Worm (Caenorhabditis elegans): ENCODE measurements around the gene F13H8.6.
A peak's percentile ranks its signal among the peaks of the same experiment; 100 is the strongest.

F13H8.6 gene

ce11 chrII:6311888-6312287 lies 25.1 kb upstream of the F13H8.6 start:
- no peak for TF ChIP-seq tag-97 (GFP tag; IDR thresholded peaks at IDR 0.05)
- peak; percentile 70 for TF ChIP-seq aha-1 (tag)

ce11 chrII:6311459-6311858 lies 24.7 kb upstream of the F13H8.6 start:
- no peak for TF ChIP-seq mxl-2 (GFP tag; conservative IDR thresholded peaks at IDR 0.05)
- no peak for TF ChIP-seq php-3 (GFP tag; IDR thresholded peaks at IDR 0.05)
- TF ChIP-seq Y5F2A.4 (GFP tag; optimal IDR thresholded peaks at IDR 0.05), result no peak
- peak in 1 of 2 experiments; percentile 44 for TF ChIP-seq unc-62 (GFP tag; optimal IDR thresholded peaks at IDR 0.05 in 1 of 2)
- no peak for TF ChIP-seq unc-62 (tag; optimal IDR thresholded peaks at IDR 0.05)
- TF ChIP-seq tag-97 (GFP tag; IDR thresholded peaks at IDR 0.05), result no peak
- TF ChIP-seq daf-12 (tag; optimal IDR thresholded peaks at IDR 0.05), result no peak
- no peak for TF ChIP-seq pqm-1 (tag; optimal IDR thresholded peaks at IDR 0.05)
- TF ChIP-seq nhr-48 (tag; optimal IDR thresholded peaks at IDR 0.05), result no peak

ce11 chrII:6309198-6309597 lies 22.4 kb upstream of the F13H8.6 start, which contains the start of gene glb-10:
TSS of gene glb-10 (minus strand) at chrII:6309298.
- TF ChIP-seq aha-1 (tag) (peak; percentile 80), unc-39 (tag; optimal IDR thresholded peaks at IDR 0.05) (no peak), mxl-2 (GFP tag; conservative IDR thresholded peaks at IDR 0.05) (no peak)

ce11 chrII:6306125-6306524 lies 19.4 kb upstream of the F13H8.6 start, which contains the start of gene C29F5.8:
TSS of gene C29F5.8 (plus strand) at chrII:6306425.
- TF ChIP-seq ceh-62 (tag; optimal IDR thresholded peaks at IDR 0.05), result no peak

ce11 chrII:6303209-6303740 lies 16.5 kb upstream of the F13H8.6 start, which contains the start of gene C29F5.1:
TSS of gene C29F5.1 (plus strand) at chrII:6303525.
- no peak for TF ChIP-seq pqm-1 (tag; optimal IDR thresholded peaks at IDR 0.05)
- no peak for TF ChIP-seq mdl-1 (tag; optimal IDR thresholded peaks at IDR 0.05)
- no peak for TF ChIP-seq unc-130 (GFP tag; optimal IDR thresholded peaks at IDR 0.05)
- TF ChIP-seq R02D3.7 (tag; optimal IDR thresholded peaks at IDR 0.05), result no peak
- TF ChIP-seq nhr-28 (tag; optimal IDR thresholded peaks at IDR 0.05), result peak; percentile 4
- TF ChIP-seq madf-5 (GFP tag; IDR thresholded peaks at IDR 0.05), result no peak
- TF ChIP-seq lin-13 (GFP tag; optimal IDR thresholded peaks at IDR 0.05), result no peak
- TF ChIP-seq ZK337.2 (GFP tag; IDR thresholded peaks at IDR 0.05), result 0 out of 2 replicates have a peak, but pooled peaks have one; percentile 41
- no peak for TF ChIP-seq dpl-1 (GFP tag; optimal IDR thresholded peaks at IDR 0.05)
- no peak for TF ChIP-seq nhr-76 (tag; optimal IDR thresholded peaks at IDR 0.05)
- no peak for TF ChIP-seq ceh-32 (tag; optimal IDR thresholded peaks at IDR 0.05; ENCODE audit: poor library complexity)
- TF ChIP-seq ZK546.5 (tag; optimal IDR thresholded peaks at IDR 0.05), result no peak
- TF ChIP-seq daf-16 (GFP tag; optimal IDR thresholded peaks at IDR 0.05), result peak in 1 of 2 experiments; percentile 18
- no peak for TF ChIP-seq daf-16 (tag; optimal IDR thresholded peaks at IDR 0.05)
- TF ChIP-seq hif-1 (tag; optimal IDR thresholded peaks at IDR 0.05), result no peak
- TF ChIP-seq rbr-2 (tag; optimal IDR thresholded peaks at IDR 0.05), result no peak
- no peak for TF ChIP-seq nhr-237 (tag; optimal IDR thresholded peaks at IDR 0.05)
- no peak for TF ChIP-seq nhr-77 (tag; optimal IDR thresholded peaks at IDR 0.05)
- no peak for TF ChIP-seq ceh-28 (tag; optimal IDR thresholded peaks at IDR 0.05)
- peak; percentile 36 for TF ChIP-seq nhr-11 (tag; optimal IDR thresholded peaks at IDR 0.05)
- no peak for TF ChIP-seq F10B5.3 (tag; optimal IDR thresholded peaks at IDR 0.05)
- TF ChIP-seq snpc-1.2 (GFP tag; IDR thresholded peaks at IDR 0.05), result no peak
- no peak for TF ChIP-seq Y5F2A.4 (GFP tag; optimal IDR thresholded peaks at IDR 0.05)

- TF ChIP-seq T26A8.4 (GFP tag; IDR thresholded peaks at IDR 0.05) (no peak), mxl-3 (GFP tag; optimal IDR thresholded peaks at IDR 0.05) (no peak), nhr-42 (GFP tag; IDR thresholded peaks at IDR 0.05) (no peak), ceh-32 (tag; optimal IDR thresholded peaks at IDR 0.05; ENCODE audit: poor library complexity) (no peak), ztf-11 (tag; optimal IDR thresholded peaks at IDR 0.05) (no peak), F10B5.3 (tag; optimal IDR thresholded peaks at IDR 0.05) (no peak), hmg-1.1 (GFP tag; IDR thresholded peaks at IDR 0.05) (no peak), zip-11 (GFP tag; IDR thresholded peaks at IDR 0.05) (no peak), ztf-7 (tag; optimal IDR thresholded peaks at IDR 0.05) (no peak), R02D3.7 (tag; optimal IDR thresholded peaks at IDR 0.05) (no peak)
These were observed 7.5 kb upstream of the F13H8.6 start, which contains the start of gene mps-1 for ce11 chrII:6294261-6294660. TSS of gene mps-1 (minus strand) at chrII:6294361.
